Worm (Caenorhabditis elegans): ENCODE data around the gene clec-33.

DNA sequence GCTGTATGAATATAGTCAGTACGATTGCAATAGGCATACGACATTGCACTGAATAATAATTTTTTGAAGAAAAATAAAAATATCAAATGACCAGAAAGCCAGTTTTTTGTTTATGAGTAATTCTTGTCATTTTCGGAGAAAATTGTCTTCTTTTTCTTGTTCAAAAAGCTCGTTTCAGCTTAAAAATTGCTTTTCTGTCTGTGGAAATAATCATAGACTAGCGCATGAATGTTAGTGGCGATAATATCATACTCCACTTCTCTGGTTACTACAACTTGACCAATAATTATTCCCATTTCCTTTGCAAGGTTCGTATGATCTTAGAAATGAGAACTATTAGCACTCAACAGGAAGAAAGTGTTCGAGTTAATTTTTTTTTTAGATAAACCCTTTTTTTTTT lies 42.2 kb downstream of the clec-33 start, which contains the start of gene srh-216:
- no peak for TF ChIP-seq ceh-82 (tag; optimal IDR thresholded peaks at IDR 0.05)
- no peak for TF ChIP-seq unc-86 (tag; optimal IDR thresholded peaks at IDR 0.05)
- no peak for TF ChIP-seq mep-1 (tag; optimal IDR thresholded peaks at IDR 0.05)
- no peak for TF ChIP-seq xbp-1 (tag; optimal IDR thresholded peaks at IDR 0.05)
- TF ChIP-seq aha-1 (tag; optimal IDR thresholded peaks at IDR 0.05), result no peak
- no peak for TF ChIP-seq unc-62 (GFP tag; optimal IDR thresholded peaks at IDR 0.05)
- no peak for TF ChIP-seq dsc-1 (tag; optimal IDR thresholded peaks at IDR 0.05)
- TF ChIP-seq egl-27 (tag; optimal IDR thresholded peaks at IDR 0.05), result no peak
- TF ChIP-seq ztf-11 (tag; optimal IDR thresholded peaks at IDR 0.05), result no peak
- TF ChIP-seq skn-1 (tag; optimal IDR thresholded peaks at IDR 0.05), result no peak
- no peak for TF ChIP-seq aly-2 (tag; optimal IDR thresholded peaks at IDR 0.05)
